Worm (Caenorhabditis elegans) whole organism, L4 larva: ENCODE results near the gene islo-1.

Experiments
- aly-2 ChIP-seq: sonication (generic microtip); optimal IDR thresholded peaks from 2 replicates; lab custom pipeline; 2018; ENCODE audit warnings: missing biosample characterization, missing genetic modification characterization
- ama-1 ChIP-seq: fragments of 150-350 bp; optimal IDR thresholded peaks from 2 replicates; lab custom pipeline; 2014; ENCODE audit warnings: inconsistent platforms, mixed read lengths
- madf-9 ChIP-seq: fragments of 200-800 bp; sonication (Bioruptor generic); conservative IDR thresholded peaks from 2 replicates; pipeline ENCODE4 v1.3.6; 2022; ENCODE audit warnings: missing genetic modification reagents, missing genetic modification characterization, missing compliant biosample characterization
- nhr-6 ChIP-seq: fragments of 150-350 bp; optimal IDR thresholded peaks from 2 replicates; lab custom pipeline; 2014; ENCODE audit warnings: missing biosample characterization, missing genetic modification characterization
- pha-4 ChIP-seq, 2 experiments: fragments of 150-350 bp in 1 of 2; fragments of 200-800 bp in 1 of 2; sonication (Bioruptor generic) in 1 of 2; IDR thresholded peaks in 1 of 2; optimal IDR thresholded peaks in 1 of 2; 2 replicates each; pipeline versions ENCODE4 v1.3.6 to Lab custom; 2014 to 2022; ENCODE audit warnings: missing genetic modification characterization in 2 of 2, missing genetic modification reagents in 2 of 2, missing biosample characterization in 1 of 2, missing compliant biosample characterization in 1 of 2
- skn-1 ChIP-seq: fragments of 150-350 bp; optimal IDR thresholded peaks from 2 replicates; lab custom pipeline; 2014; ENCODE audit warnings: missing biosample characterization, missing genetic modification characterization

- TF ChIP-seq ama-1 (lab: Kevin White, UChicago) (no peak), madf-9 (GFP tag; lab: Robert Waterston, UW) (no peak), nhr-6 (tag; lab: Kevin White, UChicago) (no peak), aly-2 (tag; lab: Kevin White, UChicago) (no peak), pha-4 (GFP tag; IDR thresholded peaks at IDR 0.05; lab: Robert Waterston, UW) (no peak), pha-4 (tag; optimal IDR thresholded peaks at IDR 0.05; lab: Kevin White, UChicago) (no peak), skn-1 (tag; lab: Kevin White, UChicago) (no peak)
These were observed 16.5 kb downstream of the islo-1 start for ce11 chrIV:8152688-8153087.
